Worm (Caenorhabditis elegans): ENCODE measurements around the gene F18E9.8.
A peak's percentile ranks its signal among the peaks of the same experiment; 100 is the strongest.

Gene F18E9.8

ce11 chrX:8556614-8557196 is 24.6 kb downstream of the F18E9.8 start, which contains the start of gene utx-1 (continued):
- TF ChIP-seq lin-40 (tag; optimal IDR thresholded peaks at IDR 0.05) = peak; percentile 30
- TF ChIP-seq F33H1.4 (GFP tag; IDR thresholded peaks at IDR 0.05) = no peak
- no peak for TF ChIP-seq tbx-9 (tag; optimal IDR thresholded peaks at IDR 0.05; ENCODE audit: borderline replicate concordance)
- TF ChIP-seq xnd-1 (tag; optimal IDR thresholded peaks at IDR 0.05) = no peak
- TF ChIP-seq C17E4.6 (GFP tag; IDR thresholded peaks at IDR 0.05) = no peak
- TF ChIP-seq C06A6.2 (GFP tag; conservative IDR thresholded peaks at IDR 0.05) = no peak
- TF ChIP-seq B0019.2 (GFP tag; conservative IDR thresholded peaks at IDR 0.05) = no peak
- no peak for TF ChIP-seq attf-6 (GFP tag; IDR thresholded peaks at IDR 0.05)
- TF ChIP-seq unc-62 (GFP tag; optimal IDR thresholded peaks at IDR 0.05) = no peak
- peak; percentile 86 for TF ChIP-seq cebp-1 (GFP tag; IDR thresholded peaks at IDR 0.05)
- peak; percentile 98 for TF ChIP-seq cebp-1 (tag; optimal IDR thresholded peaks at IDR 0.05)
- no peak for TF ChIP-seq snpc-1.3 (tag; optimal IDR thresholded peaks at IDR 0.05; ENCODE audit: insufficient read depth)
- TF ChIP-seq bed-1 (GFP tag; IDR thresholded peaks at IDR 0.05) = no peak
- peak; percentile 83; the same call in 1 of the 2 replicates for TF ChIP-seq hmg-1.2 (GFP tag; IDR thresholded peaks at IDR 0.05)
- TF ChIP-seq mxl-1 (tag; optimal IDR thresholded peaks at IDR 0.05) = no peak
- TF ChIP-seq ztf-26 (tag; optimal IDR thresholded peaks at IDR 0.05) = no peak
- TF ChIP-seq snpc-1.1 (tag; optimal IDR thresholded peaks at IDR 0.05; ENCODE audit: insufficient read depth) = no peak
- TF ChIP-seq ztf-18 (tag; optimal IDR thresholded peaks at IDR 0.05) = peak; percentile 9
- TF ChIP-seq ztf-6 (GFP tag; IDR thresholded peaks at IDR 0.05) = no peak
- TF ChIP-seq bed-2 (GFP tag; IDR thresholded peaks at IDR 0.05) = no peak
- no peak for TF ChIP-seq nhr-80 (tag; optimal IDR thresholded peaks at IDR 0.05)
- TF ChIP-seq nfya-1 (tag; optimal IDR thresholded peaks at IDR 0.05; ENCODE audit: borderline replicate concordance, insufficient read depth) = no peak
- TF ChIP-seq somi-1 (GFP tag; optimal IDR thresholded peaks at IDR 0.05) = no peak
- no peak for TF ChIP-seq ccch-3 (GFP tag; optimal IDR thresholded peaks at IDR 0.05)
- no peak for TF ChIP-seq repo-1 (tag; optimal IDR thresholded peaks at IDR 0.05)
- TF ChIP-seq ceh-91 (GFP tag; IDR thresholded peaks at IDR 0.05) = no peak
- no peak for TF ChIP-seq madf-8 (GFP tag; conservative IDR thresholded peaks at IDR 0.05)
- TF ChIP-seq hrde-1 (tag; optimal IDR thresholded peaks at IDR 0.05; ENCODE audit: borderline replicate concordance) = no peak

- TF ChIP-seq snpc-4 (GFP tag; optimal IDR thresholded peaks at IDR 0.05) = no peak
- no peak for TF ChIP-seq snpc-4 (tag; optimal IDR thresholded peaks at IDR 0.05)
- no peak for TF ChIP-seq ceh-58 (GFP tag; IDR thresholded peaks at IDR 0.05)
Observed at ce11 chrX:8554029-8554428, 27.3 kb downstream of the F18E9.8 start.

ce11 chrX:8551687-8552327 is 29.5 kb downstream of the F18E9.8 start, which contains the start of gene dhhc-14:
TSS of gene dhhc-14 (plus strand) at chrX:8552277.
- peak; percentile 84 for TF ChIP-seq mcd-1 (GFP tag; IDR thresholded peaks at IDR 0.05)
- TF ChIP-seq rcor-1 (GFP tag; IDR thresholded peaks at IDR 0.05) = no peak
- no peak for TF ChIP-seq F49E8.2 (tag; optimal IDR thresholded peaks at IDR 0.05; ENCODE audit: insufficient read depth)
- no peak for TF ChIP-seq cebp-1 (GFP tag; IDR thresholded peaks at IDR 0.05)
- TF ChIP-seq cebp-1 (tag; optimal IDR thresholded peaks at IDR 0.05) = peak; percentile 26
- TF ChIP-seq egl-18 (GFP tag; IDR thresholded peaks at IDR 0.05) = 0 out of 2 replicates have a peak, but pooled peaks have one; percentile 27
- TF ChIP-seq B0035.1 (tag; optimal IDR thresholded peaks at IDR 0.05) = no peak
- no peak for TF ChIP-seq F57C9.4 (tag; optimal IDR thresholded peaks at IDR 0.05)
- TF ChIP-seq ztf-18 (tag; optimal IDR thresholded peaks at IDR 0.05) = no peak
- peak; percentile 51; the same call in 1 of the 2 replicates for TF ChIP-seq zfh-2 (GFP tag; conservative IDR thresholded peaks at IDR 0.05)
- peak; percentile 10 for TF ChIP-seq K12H6.12 (tag; optimal IDR thresholded peaks at IDR 0.05)

All from whole organism, young adult.